Fruit fly (Drosophila melanogaster) whole organism, wandering third instar larva: ENCODE results near the gene Phb1.

Experiments
- CG32264 ChIP-seq: fragments of 200-800 bp; sonication (Bioruptor generic); optimal IDR thresholded peaks from 2 replicates; lab custom pipeline; 2016; ENCODE audit warnings: missing biosample characterization, missing genetic modification characterization
- Dfd ChIP-seq: fragments of >200 bp; optimal IDR thresholded peaks from 2 replicates; lab custom pipeline; 2017; ENCODE audit warnings: missing biosample characterization, missing genetic modification characterization
- Mio ChIP-seq: sonication (Bioruptor generic); optimal IDR thresholded peaks from 2 replicates; lab custom pipeline; 2016; ENCODE audit warnings: missing biosample characterization, missing genetic modification characterization
- dl ChIP-seq, 2 experiments: fragments of 175-275, 200-275 bp in 1 of 2; fragments of 200-275 bp in 1 of 2; sonication (Bioruptor generic); optimal IDR thresholded peaks; lab custom pipeline; 2018; ENCODE audit warnings: mild to moderate bottlenecking in 2 of 2, missing biosample characterization in 2 of 2, missing genetic modification characterization in 2 of 2, moderate library complexity in 2 of 2; ENCODE audit not compliant: partially characterized antibody in 2 of 2, insufficient read depth in 1 of 2
- dmrt93B ChIP-seq: fragments of 200-800 bp; sonication (Bioruptor generic); optimal IDR thresholded peaks from 2 replicates; lab custom pipeline; 2018; ENCODE audit warnings: missing biosample characterization, mild to moderate bottlenecking, missing genetic modification characterization
- jim ChIP-seq: fragments of 175-275, 200-325 bp; sonication (Bioruptor generic); optimal IDR thresholded peaks from 2 replicates; lab custom pipeline; 2016; ENCODE audit warnings: missing biosample characterization, mild to moderate bottlenecking, missing genetic modification characterization
- psq ChIP-seq: fragments of 200-800 bp; sonication (Bioruptor generic); optimal IDR thresholded peaks from 3 replicates; lab custom pipeline; 2017; ENCODE audit warnings: missing biosample characterization, mild to moderate bottlenecking, missing genetic modification characterization, moderate library complexity
- tai ChIP-seq: sonication (Bioruptor generic); optimal IDR thresholded peaks from 2 replicates; lab custom pipeline; 2016; ENCODE audit warnings: missing biosample characterization, missing genetic modification characterization
- usp ChIP-seq: fragments of >200 bp; optimal IDR thresholded peaks from 2 replicates; lab custom pipeline; 2017; ENCODE audit warnings: missing biosample characterization, missing genetic modification characterization

DNA sequence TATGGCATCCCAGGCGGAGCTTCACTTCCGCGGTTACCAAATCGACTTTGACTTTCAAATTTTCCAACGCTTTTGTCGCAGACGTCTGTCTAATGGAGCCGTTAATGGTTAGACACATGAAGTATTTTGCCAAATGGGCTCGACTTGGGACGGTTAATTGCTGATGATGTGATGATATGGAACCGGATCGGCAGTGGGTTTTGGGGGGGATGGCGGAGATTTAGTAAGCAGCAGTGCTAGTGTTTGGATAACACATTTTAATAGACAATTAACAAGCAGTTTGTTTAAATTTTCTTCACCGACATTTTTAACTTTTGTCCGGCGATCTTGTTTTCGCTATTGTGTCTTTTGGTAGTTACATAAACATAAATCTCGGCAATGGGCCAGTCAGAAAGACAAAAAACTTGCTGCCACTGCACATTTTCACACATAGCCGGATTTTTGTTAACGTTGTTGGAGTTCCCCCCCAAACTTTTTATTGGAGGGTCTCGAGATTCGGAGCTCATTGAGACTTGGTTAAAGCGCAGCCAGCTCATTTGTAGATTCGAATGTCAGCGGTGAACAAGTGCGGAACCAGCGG is 14.0 kb downstream of the Phb1 start, which contains the start of gene amd:
- TF ChIP-seq dl (GFP tag; optimal IDR thresholded peaks at IDR 0.05; lab: Kevin White, UChicago; ENCODE audit: insufficient read depth in 1 of 2, partially characterized antibody in 2 of 2) (no peak), Dfd (GFP tag; lab: Kevin White, UChicago) (no peak), Mio (no peak), jim (no peak), dmrt93B (no peak), tai (no peak), psq (GFP tag; lab: Kevin White, UChicago) (no peak), usp (GFP tag; lab: Kevin White, UChicago) (no peak), CG32264 (GFP tag; lab: Kevin White, UChicago) (no peak)
